Fruit fly (Drosophila melanogaster) whole organism, adult: ENCODE data around the gene CG43993.

ENCODE experiments used
- CG11617 ChIP-seq: fragments of 200-800 bp; sonication (Bioruptor generic); optimal IDR thresholded peaks from 2 replicates; lab custom pipeline; 2017; ENCODE audit warnings: mild to moderate bottlenecking, missing biosample characterization, missing genetic modification reagents, missing genetic modification characterization
- CG12768 ChIP-seq: fragments of 200-800 bp; sonication (Bioruptor generic); optimal IDR thresholded peaks from 2 replicates; lab custom pipeline; 2017; ENCODE audit warnings: missing biosample characterization, missing genetic modification characterization, mild to moderate bottlenecking, moderate library complexity, missing genetic modification reagents
- CG14711 ChIP-seq: fragments of 200-800 bp; sonication (Bioruptor generic); optimal IDR thresholded peaks from 2 replicates; lab custom pipeline; 2018; ENCODE audit warnings: missing biosample characterization, mild to moderate bottlenecking, missing genetic modification characterization, moderate library complexity
- CG1620 ChIP-seq: fragments of 200-800 bp; sonication (Bioruptor generic); optimal IDR thresholded peaks from 2 replicates; lab custom pipeline; 2016; ENCODE audit warnings: missing biosample characterization, missing genetic modification characterization
- CG33017 ChIP-seq: fragments of 200-800 bp; sonication (Bioruptor generic); optimal IDR thresholded peaks from 2 replicates; lab custom pipeline; 2018; ENCODE audit warnings: missing biosample characterization, mild to moderate bottlenecking, missing genetic modification characterization, moderate library complexity
- CG5204 ChIP-seq: fragments of 200-800 bp; sonication (Bioruptor generic); optimal IDR thresholded peaks from 2 replicates; lab custom pipeline; 2016; ENCODE audit warnings: missing biosample characterization, missing genetic modification characterization
- CG7045 ChIP-seq: fragments of 200-800 bp; sonication (Bioruptor generic); optimal IDR thresholded peaks from 2 replicates; lab custom pipeline; 2017; ENCODE audit warnings: missing biosample characterization, mild to moderate bottlenecking, missing genetic modification characterization
- CG7101 ChIP-seq: fragments of 200-800 bp; sonication (Bioruptor generic); optimal IDR thresholded peaks from 2 replicates; lab custom pipeline; 2018; ENCODE audit warnings: missing biosample characterization, mild to moderate bottlenecking, missing genetic modification characterization, moderate library complexity
- Clk ChIP-seq: fragments of 200-800 bp; sonication (Bioruptor generic); optimal IDR thresholded peaks from 2 replicates; lab custom pipeline; 2017; ENCODE audit warnings: missing biosample characterization, missing genetic modification characterization
- Crg-1 ChIP-seq: fragments of 200-800 bp; sonication (Bioruptor generic); optimal IDR thresholded peaks from 2 replicates; lab custom pipeline; 2016; ENCODE audit warnings: missing biosample characterization, missing genetic modification characterization
- Hr96 ChIP-seq: fragments of 200-800 bp; sonication (Bioruptor generic); optimal IDR thresholded peaks from 2 replicates; lab custom pipeline; 2016; ENCODE audit warnings: missing biosample characterization, missing genetic modification characterization
- Mnt ChIP-seq: fragments of 200-800 bp; sonication (Bioruptor generic); optimal IDR thresholded peaks from 2 replicates; lab custom pipeline; 2016; ENCODE audit warnings: missing biosample characterization, mild to moderate bottlenecking, missing genetic modification characterization
- bab1 ChIP-seq: fragments of 200-800 bp; sonication (Bioruptor generic); optimal IDR thresholded peaks from 3 replicates; lab custom pipeline; 2019; ENCODE audit warnings: missing biosample characterization, mild to moderate bottlenecking, missing genetic modification characterization, moderate library complexity
- cic ChIP-seq: fragments of 200-800 bp; sonication (Bioruptor generic); optimal IDR thresholded peaks from 2 replicates; lab custom pipeline; 2017; ENCODE audit warnings: missing biosample characterization, mild to moderate bottlenecking, missing genetic modification characterization, moderate library complexity
- cnc ChIP-seq, 2 experiments: fragments of >200 bp; optimal IDR thresholded peaks; 2 replicates each; lab custom pipeline; 2017
- kay ChIP-seq: fragments of 200-800 bp; sonication (Bioruptor generic); peaks from one replicate; lab custom pipeline; 2016; ENCODE audit warnings: missing biosample characterization, missing genetic modification characterization, borderline replicate concordance
- ovo ChIP-seq: fragments of 200-800 bp; sonication (Bioruptor generic); optimal IDR thresholded peaks from 2 replicates; lab custom pipeline; 2016; ENCODE audit warnings: missing biosample characterization, missing genetic modification characterization
- pad ChIP-seq: fragments of 200-800 bp; sonication (Bioruptor generic); optimal IDR thresholded peaks from 3 replicates; lab custom pipeline; 2017; ENCODE audit warnings: missing biosample characterization, missing genetic modification characterization, mild to moderate bottlenecking, moderate library complexity, missing genetic modification reagents
- tj ChIP-seq: fragments of 200-800 bp; sonication (Bioruptor generic); optimal IDR thresholded peaks from 3 replicates; lab custom pipeline; 2017; ENCODE audit warnings: missing biosample characterization, mild to moderate bottlenecking, missing genetic modification characterization, moderate library complexity
- toe ChIP-seq: fragments of 200-800 bp; sonication (Bioruptor generic); optimal IDR thresholded peaks from 2 replicates; lab custom pipeline; 2016; ENCODE audit warnings: missing biosample characterization, missing genetic modification characterization

Gene CG43993

dm6 chr3L:12002321-12003248 lies 29.8 kb upstream of the CG43993 start, which contains the start of the genes Pop2 and CG6928:
Gene Pop2, minus strand, starts transcription at chr3L:12002915.
Gene CG6928, plus strand, starts transcription at chr3L:12003155.
- TF ChIP-seq CG7045, result no peak
- TF ChIP-seq CG33017, result no peak
- peak; percentile 61 for TF ChIP-seq pad (GFP tag; lab: Kevin White, UChicago)
- TF ChIP-seq ovo (GFP tag; lab: Kevin White, UChicago), result peak; percentile 71
- no peak for TF ChIP-seq cnc (optimal IDR thresholded peaks at IDR 0.05; lab: Kevin White, UChicago)
- peak; percentile 38 for TF ChIP-seq CG12768
- peak; percentile 46 for TF ChIP-seq CG7101 (tag; lab: Kevin White, UChicago)
- peak; percentile 87 for TF ChIP-seq CG1620 (GFP tag; lab: Kevin White, UChicago)
- TF ChIP-seq Crg-1 (GFP tag; lab: Kevin White, UChicago), result peak; percentile 79
- TF ChIP-seq Mnt (GFP tag; lab: Kevin White, UChicago), result peak; percentile 73
- peak; percentile 68 for TF ChIP-seq Clk (GFP tag; lab: Kevin White, UChicago)
- TF ChIP-seq bab1 (GFP tag; lab: Kevin White, UChicago), result peak; percentile 27
- TF ChIP-seq Hr96 (GFP tag; lab: Kevin White, UChicago), result peak; percentile 82
- no peak for TF ChIP-seq kay
- TF ChIP-seq toe (GFP tag; lab: Kevin White, UChicago), result peak; percentile 82
- TF ChIP-seq CG11617 (GFP tag; lab: Kevin White, UChicago), result peak; percentile 47
- TF ChIP-seq cic (GFP tag; lab: Kevin White, UChicago), result no peak
- TF ChIP-seq CG14711 (tag; lab: Kevin White, UChicago), result peak; percentile 98
- peak; percentile 24 for TF ChIP-seq tj
- TF ChIP-seq CG5204 (GFP tag; lab: Kevin White, UChicago), result peak; percentile 82

- TF ChIP-seq CG33017 (no peak), pad (GFP tag; lab: Kevin White, UChicago) (peak; percentile 20)
Observed at dm6 chr3L:12003457-12003856, 28.9 kb upstream of the CG43993 start.

- TF ChIP-seq kay, result no peak
- TF ChIP-seq CG5204 (GFP tag; lab: Kevin White, UChicago), result no peak
- no peak for TF ChIP-seq Crg-1 (GFP tag; lab: Kevin White, UChicago)
- TF ChIP-seq cnc (optimal IDR thresholded peaks at IDR 0.05; lab: Kevin White, UChicago), result no peak
Observed at dm6 chr3L:12004136-12004535, 28.2 kb upstream of the CG43993 start.

dm6 chr3L:12007945-12008344 lies 24.4 kb upstream of the CG43993 start:
- TF ChIP-seq CG14711 (tag; lab: Kevin White, UChicago) (no peak), pad (GFP tag; lab: Kevin White, UChicago) (no peak), CG1620 (GFP tag; lab: Kevin White, UChicago) (no peak), cic (GFP tag; lab: Kevin White, UChicago) (no peak), CG33017 (no peak), CG12768 (no peak), Crg-1 (GFP tag; lab: Kevin White, UChicago) (no peak), Hr96 (GFP tag; lab: Kevin White, UChicago) (no peak), cnc (optimal IDR thresholded peaks at IDR 0.05; lab: Kevin White, UChicago) (no peak), CG7101 (tag; lab: Kevin White, UChicago) (no peak), bab1 (GFP tag; lab: Kevin White, UChicago) (no peak), CG5204 (GFP tag; lab: Kevin White, UChicago) (no peak), CG11617 (GFP tag; lab: Kevin White, UChicago) (no peak), Clk (GFP tag; lab: Kevin White, UChicago) (no peak), ovo (GFP tag; lab: Kevin White, UChicago) (no peak)

- TF ChIP-seq CG5204 (GFP tag; lab: Kevin White, UChicago) (no peak), CG12768 (no peak), bab1 (GFP tag; lab: Kevin White, UChicago) (no peak), CG7101 (tag; lab: Kevin White, UChicago) (no peak), CG33017 (no peak), Crg-1 (GFP tag; lab: Kevin White, UChicago) (no peak), tj (no peak), CG7045 (no peak), kay (no peak), ovo (GFP tag; lab: Kevin White, UChicago) (no peak)
Observed at dm6 chr3L:12013698-12014097, 18.7 kb upstream of the CG43993 start.

- no peak for TF ChIP-seq Crg-1 (GFP tag; lab: Kevin White, UChicago)
- no peak for TF ChIP-seq CG1620 (GFP tag; lab: Kevin White, UChicago)
- TF ChIP-seq tj, result no peak
- no peak for TF ChIP-seq pad (GFP tag; lab: Kevin White, UChicago)
- no peak for TF ChIP-seq CG5204 (GFP tag; lab: Kevin White, UChicago)
- no peak for TF ChIP-seq toe (GFP tag; lab: Kevin White, UChicago)
- no peak for TF ChIP-seq CG14711 (tag; lab: Kevin White, UChicago)
- TF ChIP-seq ovo (GFP tag; lab: Kevin White, UChicago), result no peak
- no peak for TF ChIP-seq Clk (GFP tag; lab: Kevin White, UChicago)
- no peak for TF ChIP-seq Hr96 (GFP tag; lab: Kevin White, UChicago)
- no peak for TF ChIP-seq cic (GFP tag; lab: Kevin White, UChicago)
- TF ChIP-seq kay, result no peak
- TF ChIP-seq Mnt (GFP tag; lab: Kevin White, UChicago), result no peak
- TF ChIP-seq CG11617 (GFP tag; lab: Kevin White, UChicago), result no peak
- TF ChIP-seq bab1 (GFP tag; lab: Kevin White, UChicago), result no peak
- TF ChIP-seq CG12768, result no peak
- no peak for TF ChIP-seq CG7101 (tag; lab: Kevin White, UChicago)
Observed at dm6 chr3L:12014272-12014671, 18.1 kb upstream of the CG43993 start.
